Fruit fly (Drosophila melanogaster) whole organism, embryonic: Measurements from ENCODE around the gene Lcp65Ac.

ENCODE experiments used
- Antp ChIP-seq: fragments of 200-800 bp; sonication (Bioruptor generic); optimal IDR thresholded peaks from 3 replicates; lab custom pipeline; 2016; ENCODE audit warnings: missing biosample characterization, missing genetic modification characterization
- Atf-2 ChIP-seq: fragments of 200-800 bp; sonication (Bioruptor generic); optimal IDR thresholded peaks from 2 replicates; lab custom pipeline; 2016; ENCODE audit warnings: missing biosample characterization, missing genetic modification characterization
- B-H1 ChIP-seq: fragments of 200-800 bp; sonication (Bioruptor generic); IDR thresholded peaks from 3 replicates; pipeline ENCODE4 v1.3.6; 2022; ENCODE audit warnings: missing biosample characterization, missing genetic modification characterization
- CG10209 ChIP-seq: fragments of 200-800 bp; sonication (Bioruptor generic); optimal IDR thresholded peaks from 3 replicates; lab custom pipeline; 2017; ENCODE audit warnings: missing biosample characterization, mild to moderate bottlenecking, missing genetic modification characterization, missing genetic modification reagents
- CG12769 ChIP-seq: fragments of 200-800 bp; sonication (Bioruptor generic); optimal IDR thresholded peaks from 2 replicates; lab custom pipeline; 2019; ENCODE audit warnings: missing biosample characterization, mild to moderate bottlenecking, missing genetic modification characterization, moderate library complexity
- CG14860 ChIP-seq: fragments of 200-800 bp; sonication (Bioruptor generic); IDR thresholded peaks from 3 replicates; pipeline ENCODE4 v1.3.6; 2022; ENCODE audit warnings: missing biosample characterization, missing genetic modification characterization; ENCODE audit not compliant: partially characterized antibody
- CG15011 ChIP-seq: fragments of 200-800 bp; sonication (Bioruptor generic); optimal IDR thresholded peaks from 3 replicates; lab custom pipeline; 2018; ENCODE audit warnings: missing biosample characterization, mild to moderate bottlenecking, missing genetic modification characterization
- CG1603 ChIP-seq: fragments of 200-800 bp; sonication (Bioruptor generic); optimal IDR thresholded peaks from 2 replicates; lab custom pipeline; 2019; ENCODE audit warnings: missing biosample characterization, mild to moderate bottlenecking, missing genetic modification characterization, moderate library complexity
- CG1647 ChIP-seq: fragments of 200-800 bp; sonication (Bioruptor generic); optimal IDR thresholded peaks from 3 replicates; lab custom pipeline; 2016; ENCODE audit warnings: missing biosample characterization, missing genetic modification characterization
- CG17186 ChIP-seq: fragments of 200-800 bp; sonication (Bioruptor generic); optimal IDR thresholded peaks from 3 replicates; lab custom pipeline; 2017; ENCODE audit warnings: missing biosample characterization, missing genetic modification reagents, missing genetic modification characterization
- CG32767 ChIP-seq: fragments of 200-800 bp; sonication (Bioruptor generic); IDR thresholded peaks from 2 replicates; pipeline ENCODE4 v1.3.6; 2022; ENCODE audit warnings: missing biosample characterization, missing genetic modification characterization
- CG3847 ChIP-seq: fragments of 200-800 bp; sonication (Bioruptor generic); IDR thresholded peaks from 2 replicates; pipeline ENCODE4 v1.3.6; 2022; ENCODE audit warnings: missing biosample characterization, missing genetic modification characterization
- CG5180 ChIP-seq: fragments of 200-800 bp; sonication (Bioruptor generic); optimal IDR thresholded peaks from 3 replicates; lab custom pipeline; 2017; ENCODE audit warnings: missing biosample characterization, missing genetic modification characterization, mild to moderate bottlenecking, moderate library complexity, missing genetic modification reagents
- CG7928 ChIP-seq: fragments of 200-800 bp; sonication (Bioruptor generic); optimal IDR thresholded peaks from 2 replicates; lab custom pipeline; 2017; ENCODE audit warnings: missing biosample characterization, mild to moderate bottlenecking, missing genetic modification characterization
- CG8388 ChIP-seq: fragments of 200-800 bp; sonication (Bioruptor generic); optimal IDR thresholded peaks from 2 replicates; lab custom pipeline; 2019; ENCODE audit warnings: missing biosample characterization, mild to moderate bottlenecking, missing genetic modification characterization, moderate library complexity
- CG9932 ChIP-seq: fragments of 200-800 bp; sonication (Bioruptor generic); IDR thresholded peaks from 2 replicates; pipeline ENCODE4 v1.3.6; 2022; ENCODE audit warnings: missing biosample characterization, missing genetic modification characterization
- Camta ChIP-seq: fragments of 200-800 bp; sonication (Bioruptor generic); optimal IDR thresholded peaks from 2 replicates; lab custom pipeline; 2016; ENCODE audit warnings: missing biosample characterization, missing genetic modification characterization
- D19A ChIP-seq: fragments of 200-800 bp; optimal IDR thresholded peaks from 3 replicates; lab custom pipeline; 2019; ENCODE audit warnings: missing biosample characterization, mild to moderate bottlenecking, missing genetic modification characterization, moderate library complexity
- E2f2 ChIP-seq: fragments of 200-800 bp; sonication (Bioruptor generic); IDR thresholded peaks from 2 replicates; pipeline ENCODE4 v1.3.6; 2022; ENCODE audit warnings: missing biosample characterization, missing genetic modification characterization
- Eip74EF ChIP-seq, 2 experiments: fragments of 200-800 bp in 1 of 2; fragments of >200 bp in 1 of 2; sonication (Bioruptor generic) in 1 of 2; optimal IDR thresholded peaks; 2 replicates each; lab custom pipeline; 2017 to 2019; ENCODE audit warnings: missing biosample characterization in 2 of 2, missing genetic modification characterization in 2 of 2, mild to moderate bottlenecking in 1 of 2, moderate library complexity in 1 of 2
- HLH3B ChIP-seq: fragments of 200-800 bp; sonication (Bioruptor generic); IDR thresholded peaks from 2 replicates; pipeline ENCODE4 v1.3.6; 2022; ENCODE audit warnings: missing biosample characterization, missing genetic modification characterization
- Kr ChIP-seq: fragments of 200-800 bp; sonication (Bioruptor generic); optimal IDR thresholded peaks from 2 replicates; lab custom pipeline; 2017; ENCODE audit warnings: missing biosample characterization, mild to moderate bottlenecking, missing genetic modification characterization
- Lim3 ChIP-seq: fragments of 200-800 bp; sonication (Bioruptor generic); IDR thresholded peaks from 2 replicates; pipeline ENCODE4 v1.3.6; 2022; ENCODE audit warnings: missing biosample characterization, missing genetic modification characterization
- Nf-YB ChIP-seq: fragments of 200-800 bp; sonication (Bioruptor generic); optimal IDR thresholded peaks from 3 replicates; lab custom pipeline; 2019; ENCODE audit warnings: missing biosample characterization, mild to moderate bottlenecking, missing genetic modification characterization, moderate library complexity
- Oaz ChIP-seq: fragments of 200-800 bp; sonication (Bioruptor generic); IDR thresholded peaks from 2 replicates; pipeline ENCODE4 v1.3.6; 2022; ENCODE audit warnings: missing biosample characterization, missing genetic modification characterization
- Rfx ChIP-seq: fragments of 200-800 bp; sonication (Bioruptor generic); IDR thresholded peaks from 2 replicates; pipeline ENCODE4 v1.3.6; 2022; ENCODE audit warnings: missing biosample characterization, missing genetic modification characterization
- Rx ChIP-seq: fragments of 200-800 bp; sonication (Bioruptor generic); IDR thresholded peaks from 2 replicates; pipeline ENCODE4 v1.3.6; 2022; ENCODE audit warnings: missing biosample characterization, missing genetic modification characterization
- Ssrp ChIP-seq: fragments of 200-800 bp; sonication (Bioruptor generic); optimal IDR thresholded peaks from 2 replicates; lab custom pipeline; 2018; ENCODE audit warnings: missing biosample characterization, mild to moderate bottlenecking, missing genetic modification characterization, moderate library complexity
- YL-1 ChIP-seq: fragments of 200-800 bp; sonication (Bioruptor generic); optimal IDR thresholded peaks from 3 replicates; lab custom pipeline; 2017; ENCODE audit warnings: missing biosample characterization, mild to moderate bottlenecking, missing genetic modification characterization
- ap ChIP-seq: fragments of 200-800 bp; sonication (Bioruptor generic); IDR thresholded peaks from 2 replicates; pipeline ENCODE4 v1.3.6; 2022; ENCODE audit warnings: missing biosample characterization, missing genetic modification characterization
- bbx ChIP-seq: fragments of 200-800 bp; sonication (Bioruptor generic); IDR thresholded peaks from 2 replicates; pipeline ENCODE4 v1.3.6; 2022; ENCODE audit warnings: missing biosample characterization, missing genetic modification characterization; ENCODE audit not compliant: partially characterized antibody
- corto ChIP-seq: fragments of 200-800 bp; sonication (Bioruptor generic); optimal IDR thresholded peaks from 2 replicates; lab custom pipeline; 2016; ENCODE audit warnings: missing biosample characterization, mild to moderate bottlenecking, missing genetic modification characterization, moderate library complexity
- danr ChIP-seq: fragments of 200-800 bp; sonication (Bioruptor generic); IDR thresholded peaks from 2 replicates; pipeline ENCODE4 v1.3.6; 2022; ENCODE audit warnings: missing biosample characterization, missing genetic modification characterization
- exex ChIP-seq: fragments of 200-800 bp; sonication (Bioruptor generic); optimal IDR thresholded peaks from 4 replicates; lab custom pipeline; 2018; ENCODE audit warnings: missing biosample characterization, mild to moderate bottlenecking, missing genetic modification characterization, moderate library complexity
- gcm ChIP-seq: fragments of 200-800 bp; sonication (Bioruptor generic); optimal IDR thresholded peaks from 2 replicates; lab custom pipeline; 2019; ENCODE audit warnings: missing biosample characterization, mild to moderate bottlenecking, missing genetic modification characterization, moderate library complexity
- ham ChIP-seq: fragments of 200-800 bp; sonication (Bioruptor generic); IDR thresholded peaks from 2 replicates; pipeline ENCODE4 v1.3.6; 2022; ENCODE audit warnings: missing biosample characterization, missing genetic modification characterization
- lbe ChIP-seq: fragments of 200-800 bp; sonication (Bioruptor generic); optimal IDR thresholded peaks from 2 replicates; lab custom pipeline; 2016; ENCODE audit warnings: missing biosample characterization, mild to moderate bottlenecking, missing genetic modification characterization
- mam ChIP-seq: fragments of 200-800 bp; sonication (Bioruptor generic); optimal IDR thresholded peaks from 3 replicates; lab custom pipeline; 2016; ENCODE audit warnings: missing biosample characterization, missing genetic modification characterization
- mld ChIP-seq: fragments of 200-800 bp; sonication (Bioruptor generic); IDR thresholded peaks from 3 replicates; pipeline ENCODE4 v1.3.6; 2022; ENCODE audit warnings: missing biosample characterization, missing genetic modification characterization; ENCODE audit not compliant: partially characterized antibody
- nau ChIP-seq: fragments of 200-800 bp; sonication (Bioruptor generic); optimal IDR thresholded peaks from 3 replicates; lab custom pipeline; 2017; ENCODE audit warnings: missing biosample characterization, mild to moderate bottlenecking, missing genetic modification characterization, missing genetic modification reagents
- pnt ChIP-seq: fragments of 200-800 bp; sonication (Bioruptor generic); optimal IDR thresholded peaks from 3 replicates; lab custom pipeline; 2016; ENCODE audit warnings: missing biosample characterization, missing genetic modification characterization
- repo ChIP-seq: fragments of 200-800 bp; sonication (Bioruptor generic); optimal IDR thresholded peaks from 2 replicates; lab custom pipeline; 2016; ENCODE audit warnings: missing biosample characterization, missing genetic modification characterization
- salm ChIP-seq: fragments of 200-800 bp; sonication (Bioruptor generic); optimal IDR thresholded peaks from 2 replicates; lab custom pipeline; 2018; ENCODE audit warnings: missing biosample characterization, mild to moderate bottlenecking, missing genetic modification characterization
- sc ChIP-seq, 3 experiments: fragments of >200 bp in 2 of 3; fragments of 200-800 bp in 1 of 3; sonication (Bioruptor generic) in 1 of 3; optimal IDR thresholded peaks; 2 replicates in 2 of 3; 3 replicates in 1 of 3; lab custom pipeline; 2017; ENCODE audit warnings: mild to moderate bottlenecking in 1 of 3, missing biosample characterization in 1 of 3, missing genetic modification characterization in 1 of 3, missing genetic modification reagents in 1 of 3
- slou ChIP-seq: fragments of 200-800 bp; sonication (Bioruptor generic); optimal IDR thresholded peaks from 3 replicates; lab custom pipeline; 2016; ENCODE audit warnings: missing biosample characterization, missing genetic modification characterization
- tup ChIP-seq: fragments of 200-800 bp; sonication (Bioruptor generic); optimal IDR thresholded peaks from 2 replicates; lab custom pipeline; 2016; ENCODE audit warnings: missing biosample characterization, mild to moderate bottlenecking, missing genetic modification characterization, moderate library complexity
- zf30C ChIP-seq: fragments of 200-800 bp; sonication (Bioruptor generic); optimal IDR thresholded peaks from 3 replicates; lab custom pipeline; 2018; ENCODE audit warnings: missing biosample characterization, mild to moderate bottlenecking, missing genetic modification characterization

Lcp65Ac gene

DNA sequence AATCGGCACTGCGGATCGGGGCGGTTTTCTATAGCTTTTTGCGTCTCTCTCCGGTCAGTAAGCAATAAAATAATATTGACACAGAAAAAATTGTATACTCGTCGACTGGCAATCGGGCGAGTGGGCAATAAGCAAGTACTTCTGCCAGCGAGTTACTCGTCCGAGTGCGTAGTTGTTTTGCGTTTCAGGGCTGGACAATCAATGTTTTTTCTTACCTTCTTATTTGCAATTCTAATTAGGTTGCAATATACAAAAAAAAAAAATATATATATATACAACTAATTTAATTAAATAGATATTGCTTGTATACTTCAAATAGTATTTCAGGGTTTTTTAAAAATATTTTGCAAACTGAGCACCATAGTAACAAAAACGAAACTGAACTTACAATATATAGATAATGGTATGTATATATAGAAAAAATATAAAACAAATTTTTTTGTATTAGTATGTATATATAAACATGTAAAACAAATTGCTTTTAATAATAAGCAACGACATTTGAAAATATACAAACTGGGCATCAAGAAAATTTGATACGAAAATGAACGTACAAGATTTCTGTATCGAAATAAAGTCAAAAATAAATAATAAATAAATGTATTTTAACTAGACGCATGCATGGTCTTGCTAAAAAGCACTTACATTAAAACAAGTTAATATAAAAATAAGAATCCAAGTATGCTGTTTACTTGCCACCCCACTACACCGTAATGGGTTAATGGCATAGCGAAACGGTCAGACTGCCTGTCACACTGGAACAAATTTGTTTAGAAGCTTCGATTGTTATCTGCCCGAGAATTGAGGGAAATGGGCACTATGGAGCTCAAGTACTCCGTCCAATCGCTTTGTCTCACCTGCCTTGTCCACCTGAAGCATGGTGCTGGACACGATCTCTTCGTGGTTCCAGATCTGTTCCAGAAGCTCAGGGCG lies 44.6 kb downstream of the Lcp65Ac start, which contains the start of the genes D19A and CG7386 (continued):
- no peak for TF ChIP-seq Eip74EF (GFP tag; optimal IDR thresholded peaks at IDR 0.05; lab: Kevin White, UChicago)
- no peak for TF ChIP-seq CG17186 (GFP tag; lab: Kevin White, UChicago)
- peak; percentile 16; the same call in 2 of the 3 replicates for TF ChIP-seq B-H1 (GFP tag; lab: Robert Waterston, UW)
- TF ChIP-seq sc (optimal IDR thresholded peaks at IDR 0.05; lab: Kevin White, UChicago): no peak
- TF ChIP-seq sc (GFP tag; optimal IDR thresholded peaks at IDR 0.05; lab: Kevin White, UChicago): no peak
- no peak for TF ChIP-seq ap (GFP tag; lab: Robert Waterston, UW)
- TF ChIP-seq mld (GFP tag; lab: Robert Waterston, UW): no peak
- TF ChIP-seq ham: no peak
- TF ChIP-seq slou (GFP tag; lab: Kevin White, UChicago): peak; percentile 28
- TF ChIP-seq D19A (tag; lab: Kevin White, UChicago): peak; percentile 80
- TF ChIP-seq exex (tag; lab: Kevin White, UChicago): no peak
- TF ChIP-seq Kr (GFP tag; lab: Kevin White, UChicago): no peak
- TF ChIP-seq Lim3 (GFP tag; lab: Robert Waterston, UW): no peak
- TF ChIP-seq CG1603 (tag; lab: Kevin White, UChicago): peak; percentile 59
- TF ChIP-seq Rfx (GFP tag; lab: Robert Waterston, UW): peak; percentile 85
- TF ChIP-seq E2f2: no peak; the same call in 1 of the 2 replicates
- TF ChIP-seq CG5180 (GFP tag; lab: Kevin White, UChicago): peak; percentile 29
- no peak for TF ChIP-seq CG10209 (GFP tag; lab: Kevin White, UChicago)
- peak; percentile 89 for TF ChIP-seq CG7928 (GFP tag; lab: Kevin White, UChicago)
- TF ChIP-seq lbe: peak; percentile 2
- TF ChIP-seq mam (GFP tag; lab: Kevin White, UChicago): peak; percentile 74
- peak; percentile 30 for TF ChIP-seq CG8388 (GFP tag; lab: Kevin White, UChicago)
- peak; percentile 68 for TF ChIP-seq Antp (GFP tag; lab: Kevin White, UChicago)
- no peak for TF ChIP-seq corto (GFP tag; lab: Kevin White, UChicago)
- TF ChIP-seq Nf-YB: peak; percentile 29
- TF ChIP-seq CG14860 (GFP tag; lab: Robert Waterston, UW): no peak
- peak; percentile 52 for TF ChIP-seq YL-1
- no peak for TF ChIP-seq CG15011 (GFP tag; lab: Kevin White, UChicago)
- no peak for TF ChIP-seq nau (GFP tag; lab: Kevin White, UChicago)
- TF ChIP-seq CG3847 (GFP tag; lab: Robert Waterston, UW): peak; percentile 51
- peak; percentile 44; the same call in 1 of the 2 replicates for TF ChIP-seq Rx (GFP tag; lab: Robert Waterston, UW)
- TF ChIP-seq Camta (GFP tag; lab: Kevin White, UChicago): no peak
- no peak for TF ChIP-seq salm (tag; lab: Kevin White, UChicago)
- TF ChIP-seq Atf-2 (GFP tag; lab: Kevin White, UChicago): peak; percentile 41
- peak; percentile 39 for TF ChIP-seq pnt (GFP tag; lab: Kevin White, UChicago)
- peak; percentile 55 for TF ChIP-seq CG1647
- peak; percentile 6 for TF ChIP-seq repo
- peak; percentile 24 for TF ChIP-seq gcm (GFP tag; lab: Kevin White, UChicago)
- TF ChIP-seq Oaz: peak; percentile 48; the same call in 1 of the 2 replicates
- 0 out of 2 replicates have a peak, but pooled peaks have one; percentile 36 for TF ChIP-seq bbx (GFP tag; lab: Robert Waterston, UW)
- no peak for TF ChIP-seq danr (GFP tag; lab: Robert Waterston, UW)
- peak; percentile 25 for TF ChIP-seq Ssrp
- TF ChIP-seq zf30C (GFP tag; lab: Kevin White, UChicago): peak; percentile 87
- peak; percentile 60 for TF ChIP-seq HLH3B (GFP tag; lab: Robert Waterston, UW)
- peak; percentile 74 for TF ChIP-seq CG9932
- TF ChIP-seq CG12769 (tag; lab: Kevin White, UChicago): peak; percentile 15
- TF ChIP-seq CG32767: 0 out of 2 replicates have a peak, but pooled peaks have one; percentile 38
- TF ChIP-seq tup: peak; percentile 5
